Worm (Caenorhabditis elegans) whole organism, midembryonic: ENCODE results near the gene F17C11.4.

Experiments used
- T22C8.4 ChIP-seq: fragments of 200-800 bp; sonication (Bioruptor generic); IDR thresholded peaks from 2 replicates; pipeline ENCODE4 v1.3.6; 2022; ENCODE audit warnings: missing genetic modification characterization, missing compliant biosample characterization
- cog-1 ChIP-seq: sonication (generic microtip); optimal IDR thresholded peaks from 2 replicates; lab custom pipeline; 2016; ENCODE audit warnings: missing genetic modification characterization, missing compliant biosample characterization
- flt-1 ChIP-seq: fragments of 200-800 bp; sonication (Bioruptor generic); IDR thresholded peaks from 2 replicates; pipeline ENCODE4 v1.3.6; 2022; ENCODE audit warnings: missing genetic modification characterization, missing compliant biosample characterization
- klf-2 ChIP-seq: fragments of 200-800 bp; sonication (Bioruptor generic); conservative IDR thresholded peaks from 2 replicates; pipeline ENCODE4 v1.3.6; 2022; ENCODE audit warnings: missing genetic modification reagents, missing genetic modification characterization, missing compliant biosample characterization
- ref-1 ChIP-seq: fragments of 200-800 bp; sonication (Bioruptor generic); conservative IDR thresholded peaks from 2 replicates; pipeline ENCODE4 v1.3.6; 2022; ENCODE audit warnings: missing genetic modification reagents, missing genetic modification characterization, missing compliant biosample characterization
- tab-1 ChIP-seq: fragments of 200-800 bp; sonication (Bioruptor generic); IDR thresholded peaks from 2 replicates; pipeline ENCODE4 v1.3.6; 2022; ENCODE audit warnings: missing genetic modification characterization, missing compliant biosample characterization

DNA sequence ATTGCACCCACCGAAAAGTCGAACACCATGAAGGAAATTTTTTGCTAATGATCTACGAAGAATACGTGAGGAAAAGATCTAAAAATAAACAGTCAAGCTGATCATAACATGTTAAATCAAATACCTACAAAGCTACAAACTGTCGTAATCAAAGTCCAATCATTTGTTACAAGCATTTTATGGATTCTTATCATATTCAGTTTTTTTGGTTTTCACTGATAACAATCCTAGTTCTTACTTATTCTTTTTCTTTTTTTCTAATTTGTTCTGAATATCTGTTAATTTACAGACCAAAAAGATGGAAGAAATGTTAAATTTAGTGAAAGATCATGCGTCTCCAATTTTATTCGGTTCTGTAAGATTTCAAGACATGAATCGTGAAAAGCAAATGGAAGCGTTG is 3.2 kb downstream of the F17C11.4 start, which contains the start of gene F17C11.6:
- TF ChIP-seq cog-1 (tag; lab: Kevin White, UChicago), result no peak
- no peak for TF ChIP-seq klf-2
- TF ChIP-seq flt-1, result no peak
- no peak for TF ChIP-seq tab-1 (GFP tag; lab: Robert Waterston, UW)
- TF ChIP-seq T22C8.4 (GFP tag; lab: Robert Waterston, UW), result no peak
- TF ChIP-seq ref-1, result no peak
